Worm (Caenorhabditis elegans): Measurements from ENCODE around the gene C17E7.9.

The C17E7.9 gene

DNA sequence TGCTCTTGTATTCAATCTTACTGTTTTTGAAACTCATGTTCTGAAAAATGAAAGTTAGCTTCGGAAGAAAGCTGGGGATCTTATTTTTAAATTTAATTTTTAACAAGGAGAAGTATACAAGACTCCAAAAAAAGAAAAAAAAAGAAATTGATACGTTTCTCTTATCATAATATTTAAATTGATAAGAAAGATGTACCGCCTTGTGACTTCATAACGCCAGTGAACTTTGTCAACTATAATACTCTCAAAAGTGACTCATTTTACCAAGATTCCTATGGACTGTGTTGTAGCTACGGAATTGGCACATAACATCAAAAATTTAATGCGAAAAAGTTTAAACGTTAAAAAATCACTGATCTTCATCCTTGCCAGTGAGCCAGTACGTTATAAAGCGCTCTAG, 38.9 kb downstream of the C17E7.9 start:
- peak; percentile 67 for TF ChIP-seq pqm-1 (tag; optimal IDR thresholded peaks at IDR 0.05)
- TF ChIP-seq hlh-30 (tag; optimal IDR thresholded peaks at IDR 0.05; ENCODE audit: insufficient read depth) = peak; percentile 1
- no peak for TF ChIP-seq snpc-4 (tag; optimal IDR thresholded peaks at IDR 0.05)
- TF ChIP-seq nhr-28 (tag; optimal IDR thresholded peaks at IDR 0.05) = peak; percentile 86
- no peak for TF ChIP-seq egl-27 (tag; optimal IDR thresholded peaks at IDR 0.05)
- TF ChIP-seq dmd-6 (GFP tag; IDR thresholded peaks at IDR 0.05) = peak; percentile 80
- TF ChIP-seq lim-7 (GFP tag; IDR thresholded peaks at IDR 0.05) = no peak
- peak; percentile 67 for TF ChIP-seq nhr-77 (tag; optimal IDR thresholded peaks at IDR 0.05)
- TF ChIP-seq nhr-102 (tag; optimal IDR thresholded peaks at IDR 0.05) = no peak
- peak; percentile 14 for TF ChIP-seq T20F7.1 (GFP tag; optimal IDR thresholded peaks at IDR 0.05)

ce11 chrV:3847268-3847667, 43.4 kb downstream of the C17E7.9 start, which contains the start of gene nhr-185:
TSS of gene nhr-185 (minus strand) at chrV:3847368.
- TF ChIP-seq snpc-4 (tag; optimal IDR thresholded peaks at IDR 0.05) (no peak), unc-62 (GFP tag; optimal IDR thresholded peaks at IDR 0.05 in 1 of 2) (peak in 1 of 2 experiments; percentile 80), unc-62 (tag; optimal IDR thresholded peaks at IDR 0.05) (no peak)

- TF ChIP-seq nhr-11 (tag; optimal IDR thresholded peaks at IDR 0.05) = no peak
- no peak for TF ChIP-seq lin-29 (GFP tag; IDR thresholded peaks at IDR 0.05)
- TF ChIP-seq attf-4 (tag; optimal IDR thresholded peaks at IDR 0.05) = no peak
- peak; percentile 78 for TF ChIP-seq nhr-28 (tag; optimal IDR thresholded peaks at IDR 0.05)
- peak; percentile 45 for TF ChIP-seq pqm-1 (tag; optimal IDR thresholded peaks at IDR 0.05)
- no peak for TF ChIP-seq duxl-1 (tag; optimal IDR thresholded peaks at IDR 0.05; ENCODE audit: poor library complexity)
These were observed 46.7 kb downstream of the C17E7.9 start, which contains the start of gene ugt-32 for ce11 chrV:3843926-3844325. TSS of gene ugt-32 (minus strand) at chrV:3844007.

DNA sequence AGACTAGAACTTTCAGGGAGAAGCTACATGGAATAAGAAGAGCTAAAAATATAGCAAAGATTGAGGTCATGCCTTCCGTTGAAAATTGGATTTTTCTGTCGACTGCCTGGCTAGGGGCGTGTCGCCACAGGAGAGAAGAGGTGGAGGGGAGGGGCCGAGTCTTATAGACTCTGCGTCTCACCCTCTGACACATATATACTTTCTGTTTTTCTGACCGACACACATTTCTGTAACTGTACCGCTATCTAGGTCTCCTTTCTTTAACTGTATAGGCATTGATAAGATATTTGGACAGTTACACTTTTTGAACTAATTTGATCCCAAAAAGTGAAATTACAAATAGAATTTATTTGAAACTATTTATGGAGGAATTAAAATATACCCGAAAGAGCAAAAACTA, 49.2 kb downstream of the C17E7.9 start:
- TF ChIP-seq gei-8 (GFP tag; optimal IDR thresholded peaks at IDR 0.05) (no peak), nhr-102 (tag; optimal IDR thresholded peaks at IDR 0.05) (peak; percentile 60), duxl-1 (tag; optimal IDR thresholded peaks at IDR 0.05; ENCODE audit: poor library complexity) (peak; percentile 70), pqm-1 (tag; optimal IDR thresholded peaks at IDR 0.05) (peak; percentile 18), dmd-6 (GFP tag; IDR thresholded peaks at IDR 0.05) (peak; percentile 63)
